Worm (Caenorhabditis elegans) whole organism, young adult: Measurements from ENCODE around the gene sri-21.
"Not testable (repeated sequence)": the region's sequence is repeated elsewhere in the genome, so short reads cannot be mapped to it uniquely, and the experiment has no call there.

ENCODE experiments used
- B0019.2 ChIP-seq: fragments of 200-800 bp; sonication (Bioruptor generic); conservative IDR thresholded peaks from 2 replicates; pipeline ENCODE4 v1.3.6; 2022; ENCODE audit warnings: missing genetic modification reagents, missing genetic modification characterization, missing compliant biosample characterization
- F10E7.11 ChIP-seq: sonication (generic microtip); optimal IDR thresholded peaks from 2 replicates; lab custom pipeline; 2017; ENCODE audit warnings: mild to moderate bottlenecking, missing genetic modification characterization, moderate library complexity, missing compliant biosample characterization
- Y53F4B.3 ChIP-seq: fragments of 200-800 bp; sonication (Bioruptor generic); IDR thresholded peaks from 2 replicates; pipeline ENCODE4 v1.3.6; 2022; ENCODE audit warnings: missing genetic modification reagents, missing genetic modification characterization, missing compliant biosample characterization
- Y56A3A.18 ChIP-seq: fragments of 200-800 bp; sonication (Bioruptor generic); IDR thresholded peaks from 2 replicates; pipeline ENCODE4 v1.3.6; 2022; ENCODE audit warnings: missing genetic modification reagents, missing genetic modification characterization, missing compliant biosample characterization
- aptf-2 ChIP-seq: fragments of 200-800 bp; sonication (Bioruptor generic); conservative IDR thresholded peaks from 2 replicates; pipeline ENCODE4 v1.3.6; 2022; ENCODE audit warnings: missing genetic modification reagents, missing genetic modification characterization, missing compliant biosample characterization
- ccch-3 ChIP-seq: fragments of 200-800 bp; sonication (Bioruptor generic); optimal IDR thresholded peaks from 2 replicates; lab custom pipeline; 2018; ENCODE audit warnings: mild to moderate bottlenecking, missing genetic modification characterization, missing compliant biosample characterization
- ceh-40 ChIP-seq: fragments of 200-800 bp; sonication (Bioruptor generic); IDR thresholded peaks from 2 replicates; pipeline ENCODE4 v1.3.6; 2022; ENCODE audit warnings: missing genetic modification characterization, missing compliant biosample characterization
- ceh-79 ChIP-seq: sonication (generic microtip); optimal IDR thresholded peaks from 2 replicates; lab custom pipeline; 2017; ENCODE audit warnings: mild to moderate bottlenecking, missing genetic modification characterization, missing compliant biosample characterization
- efl-1 ChIP-seq: fragments of 150-350 bp; optimal IDR thresholded peaks from 2 replicates; lab custom pipeline; 2014; ENCODE audit warnings: missing biosample characterization, missing genetic modification reagents, missing genetic modification characterization
- hlh-12 ChIP-seq: sonication (generic microtip); optimal IDR thresholded peaks from 2 replicates; lab custom pipeline; 2016; ENCODE audit warnings: missing genetic modification characterization, missing compliant biosample characterization
- hrde-1 ChIP-seq: sonication (generic microtip); optimal IDR thresholded peaks from 2 replicates; lab custom pipeline; 2016; ENCODE audit warnings: missing genetic modification characterization, mild to moderate bottlenecking, missing compliant biosample characterization, moderate library complexity, missing genotype, missing genetic modification reagents, borderline replicate concordance
- hsf-1 ChIP-seq: fragments of 200-800 bp; sonication (Bioruptor generic); IDR thresholded peaks from 2 replicates; pipeline ENCODE4 v1.3.6; 2022; ENCODE audit warnings: missing genetic modification reagents, missing genetic modification characterization, missing compliant biosample characterization
- lag-1 ChIP-seq: fragments of 200-800 bp; sonication (Bioruptor generic); IDR thresholded peaks from 2 replicates; pipeline ENCODE4 v1.3.6; 2022; ENCODE audit warnings: missing genetic modification reagents, missing genetic modification characterization, missing compliant biosample characterization
- lin-26 ChIP-seq: fragments of 200-800 bp; sonication (Bioruptor generic); IDR thresholded peaks from 2 replicates; pipeline ENCODE4 v1.3.6; 2022; ENCODE audit warnings: missing genetic modification reagents, missing genetic modification characterization, missing compliant biosample characterization
- lin-35 ChIP-seq, 3 experiments: fragments of 150-350 bp in 2 of 3; sonication (generic microtip) in 1 of 3; optimal IDR thresholded peaks; 2 replicates each; lab custom pipeline; 2014 to 2018; ENCODE audit warnings: missing biosample characterization in 3 of 3, missing genetic modification characterization in 3 of 3, missing genetic modification reagents in 3 of 3
- lin-40 ChIP-seq: sonication (generic microtip); optimal IDR thresholded peaks from 2 replicates; lab custom pipeline; 2016; ENCODE audit warnings: missing genetic modification characterization, mild to moderate bottlenecking, missing compliant biosample characterization, missing genotype, missing genetic modification reagents
- nhr-80 ChIP-seq: sonication (generic microtip); optimal IDR thresholded peaks from 2 replicates; lab custom pipeline; 2016; ENCODE audit warnings: missing genetic modification characterization, missing compliant biosample characterization
- pbrm-1 ChIP-seq: fragments of 200-800 bp; sonication (Bioruptor generic); IDR thresholded peaks from 2 replicates; pipeline ENCODE4 v1.3.6; 2022; ENCODE audit warnings: missing genetic modification reagents, missing genetic modification characterization, missing compliant biosample characterization
- sea-2 ChIP-seq: fragments of 200-800 bp; sonication (Bioruptor generic); IDR thresholded peaks from 2 replicates; pipeline ENCODE4 v1.3.6; 2022; ENCODE audit warnings: missing genetic modification characterization, missing compliant biosample characterization
- snpc-3.4 ChIP-seq: sonication (generic microtip); optimal IDR thresholded peaks from 2 replicates; lab custom pipeline; 2017; ENCODE audit warnings: missing genetic modification characterization, mild to moderate bottlenecking, missing compliant biosample characterization, antibody characterized with exemption, moderate library complexity, missing genotype, missing genetic modification reagents
- unc-62 ChIP-seq: fragments of 150-350 bp; optimal IDR thresholded peaks from 2 replicates; lab custom pipeline; 2014; ENCODE audit warnings: missing biosample characterization, missing genetic modification reagents, missing genetic modification characterization
- zfh-2 ChIP-seq: fragments of 200-800 bp; sonication (Bioruptor generic); conservative IDR thresholded peaks from 2 replicates; pipeline ENCODE4 v1.3.6; 2022; ENCODE audit warnings: missing genetic modification reagents, missing genetic modification characterization, missing compliant biosample characterization
- ztf-18 ChIP-seq: sonication (generic microtip); optimal IDR thresholded peaks from 2 replicates; lab custom pipeline; 2016; ENCODE audit warnings: missing genotype, mild to moderate bottlenecking, missing genetic modification characterization, missing compliant biosample characterization

Gene sri-21

ce11 chrV:3557422-3557821 lies 7.8 kb downstream of the sri-21 start, which contains the start of gene grl-31:
grl-31 (minus strand) TSS chrV:3557778.
- TF ChIP-seq aptf-2 (no peak), ceh-79 (no peak), zfh-2 (GFP tag; lab: Robert Waterston, UW) (peak; percentile 59)

ce11 chrV:3558744-3559143 lies 9.1 kb downstream of the sri-21 start, which contains the start of gene T24A6.1:
T24A6.1 (plus strand) TSS chrV:3559044.
- not testable (repeated sequence) for TF ChIP-seq lag-1 (GFP tag; lab: Robert Waterston, UW); sea-2 (GFP tag; lab: Robert Waterston, UW); lin-40 (tag; lab: Kevin White, UChicago)
- TF ChIP-seq, all 124 proteins: peak for 0; not testable (repeated sequence) for 124

- TF ChIP-seq hsf-1 (GFP tag; lab: Robert Waterston, UW): peak; percentile 52; the same call in 1 of the 2 replicates
Measured at ce11 chrV:3559704-3560103, 10.1 kb downstream of the sri-21 start.

DNA sequence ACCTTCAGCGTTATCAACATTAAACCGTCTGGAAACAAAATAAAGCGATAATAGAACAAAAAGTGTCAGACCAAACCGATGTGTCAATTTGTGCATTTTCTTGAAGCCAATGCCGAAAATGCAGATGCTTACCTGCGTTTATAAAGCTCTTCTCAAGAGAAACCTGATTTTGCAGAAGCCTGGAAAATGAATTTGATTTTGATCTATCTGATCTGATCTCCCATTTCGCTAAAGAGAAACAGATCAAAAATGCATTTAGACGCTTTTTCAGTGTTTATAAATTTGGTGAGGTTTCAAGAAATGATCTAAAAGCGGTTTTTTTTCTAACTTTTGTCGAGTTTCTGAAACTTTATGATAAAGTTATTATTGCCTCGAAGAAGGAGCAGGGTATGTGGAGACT lies 13.2 kb downstream of the sri-21 start, which contains the start of gene T24A6.16:
T24A6.16 (minus strand) TSS at position 101 of the 400 bp plus-strand sequence.
- TF ChIP-seq snpc-3.4 (tag; lab: Kevin White, UChicago); ccch-3 (GFP tag; lab: Kevin White, UChicago); Y53F4B.3: not testable (repeated sequence)

DNA sequence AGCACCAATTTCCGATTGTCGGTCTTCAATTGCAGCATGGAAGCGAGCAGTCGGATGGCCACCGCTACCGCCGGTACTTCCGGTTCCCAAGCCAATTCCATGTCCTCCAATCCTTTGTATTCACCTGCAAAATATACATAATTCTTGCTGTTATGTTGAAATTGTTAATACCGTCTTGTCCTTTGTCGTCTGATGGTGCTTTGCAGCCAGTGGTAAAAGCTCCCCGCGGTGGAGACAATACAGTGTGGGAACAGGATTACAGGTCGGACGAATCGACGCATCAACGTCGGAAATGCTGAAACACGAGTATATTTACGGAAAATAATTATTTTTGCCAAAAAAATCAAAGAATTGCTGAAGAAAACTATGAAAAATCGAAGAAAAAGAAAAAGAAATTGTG lies 14.7 kb downstream of the sri-21 start, which contains the start of gene T24A6.17:
T24A6.17 (minus strand) TSS at position 101 of the 400 bp plus-strand sequence.
- not testable (repeated sequence) for TF ChIP-seq F10E7.11, hrde-1, ztf-18 (tag; lab: Kevin White, UChicago)

DNA sequence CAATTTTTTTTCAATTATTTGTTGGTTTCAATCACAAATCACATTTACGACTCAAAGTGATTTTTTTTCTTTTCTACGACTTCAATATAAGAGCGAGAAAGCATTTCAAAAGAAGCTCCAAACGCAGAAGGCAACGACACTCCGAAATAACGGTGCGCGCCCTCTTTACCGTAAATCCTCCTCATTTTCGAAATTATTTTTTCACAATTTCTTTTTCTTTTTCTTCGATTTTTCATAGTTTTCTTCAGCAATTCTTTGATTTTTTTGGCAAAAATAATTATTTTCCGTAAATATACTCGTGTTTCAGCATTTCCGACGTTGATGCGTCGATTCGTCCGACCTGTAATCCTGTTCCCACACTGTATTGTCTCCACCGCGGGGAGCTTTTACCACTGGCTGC lies 21.0 kb downstream of the sri-21 start, which contains the start of gene F40C5.2:
F40C5.2 (plus strand) TSS at position 301 of the 400 bp plus-strand sequence.
- not testable (repeated sequence) for TF ChIP-seq unc-62 (GFP tag; lab: Kevin White, UChicago); pbrm-1 (GFP tag; lab: Robert Waterston, UW); ccch-3 (GFP tag; lab: Kevin White, UChicago)

ce11 chrV:3572408-3572807 lies 22.8 kb downstream of the sri-21 start, which contains the start of gene F40C5.1:
F40C5.1 (plus strand) TSS chrV:3572708.
- not testable (repeated sequence) for TF ChIP-seq hlh-12 (tag; lab: Kevin White, UChicago); ccch-3 (GFP tag; lab: Kevin White, UChicago); nhr-80 (tag; lab: Kevin White, UChicago)

ce11 chrV:3575759-3576158 lies 26.1 kb downstream of the sri-21 start, which contains the start of gene grl-27:
grl-27 (minus strand) TSS chrV:3575859.
- no peak for TF ChIP-seq B0019.2 (GFP tag; lab: Robert Waterston, UW)
- no peak for TF ChIP-seq hsf-1 (GFP tag; lab: Robert Waterston, UW)
- no peak for TF ChIP-seq efl-1 (GFP tag; lab: Kevin White, UChicago)
- no peak for TF ChIP-seq nhr-80 (tag; lab: Kevin White, UChicago)
- no peak for TF ChIP-seq Y56A3A.18 (GFP tag; lab: Robert Waterston, UW)
- TF ChIP-seq lin-35 (GFP tag; optimal IDR thresholded peaks at IDR 0.05; lab: Kevin White, UChicago): no peak
- TF ChIP-seq lin-26 (GFP tag; lab: Robert Waterston, UW): no peak
- TF ChIP-seq ceh-40 (GFP tag; lab: Robert Waterston, UW): no peak
